Fruit fly (Drosophila melanogaster): ENCODE data around the gene CG17328.
A peak's percentile ranks its signal among the peaks of the same experiment; 100 is the strongest.

Gene CG17328

DNA sequence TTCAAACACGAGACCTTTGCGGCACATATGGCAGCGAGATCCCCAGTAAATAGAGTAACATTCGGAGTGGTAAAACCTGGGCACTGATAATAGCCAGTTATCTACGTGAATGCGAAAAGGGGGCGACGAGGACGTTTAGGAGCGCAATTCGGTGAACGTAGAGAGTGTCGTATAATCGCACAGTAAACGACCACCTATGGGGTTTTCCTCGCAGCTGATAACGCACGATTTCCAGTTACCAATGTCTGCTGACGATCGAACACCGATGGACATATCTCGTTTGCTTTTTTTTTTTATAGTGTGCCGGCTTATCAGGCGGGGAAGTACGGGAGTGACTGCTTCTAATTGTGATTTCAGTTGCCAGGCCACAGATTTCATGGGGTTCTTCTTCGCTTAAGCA, 20.0 kb downstream of the CG17328 start (continued):
- TF ChIP-seq CG6854 (GFP tag; optimal IDR thresholded peaks at IDR 0.05) (no peak), zen2 (GFP tag; IDR thresholded peaks at IDR 0.05; ENCODE audit: partially characterized antibody) (no peak), Hr3 (GFP tag; optimal IDR thresholded peaks at IDR 0.05) (no peak), GATAe (GFP tag; conservative IDR thresholded peaks at IDR 0.05) (peak; percentile 66), exex (tag; optimal IDR thresholded peaks at IDR 0.05) (peak; percentile 87), CG10543 (GFP tag; optimal IDR thresholded peaks at IDR 0.05) (peak; percentile 51), ash1 (GFP tag; optimal IDR thresholded peaks at IDR 0.05) (no peak), CG31224 (GFP tag; IDR thresholded peaks at IDR 0.05) (no peak), Drgx (GFP tag; IDR thresholded peaks at IDR 0.05) (no peak), ci (GFP tag; IDR thresholded peaks at IDR 0.05) (0 out of 3 replicates have a peak, but pooled peaks have one; percentile 29), Atf3 (GFP tag; optimal IDR thresholded peaks at IDR 0.05) (no peak), Nf-YB (GFP tag; optimal IDR thresholded peaks at IDR 0.05) (no peak)

DNA sequence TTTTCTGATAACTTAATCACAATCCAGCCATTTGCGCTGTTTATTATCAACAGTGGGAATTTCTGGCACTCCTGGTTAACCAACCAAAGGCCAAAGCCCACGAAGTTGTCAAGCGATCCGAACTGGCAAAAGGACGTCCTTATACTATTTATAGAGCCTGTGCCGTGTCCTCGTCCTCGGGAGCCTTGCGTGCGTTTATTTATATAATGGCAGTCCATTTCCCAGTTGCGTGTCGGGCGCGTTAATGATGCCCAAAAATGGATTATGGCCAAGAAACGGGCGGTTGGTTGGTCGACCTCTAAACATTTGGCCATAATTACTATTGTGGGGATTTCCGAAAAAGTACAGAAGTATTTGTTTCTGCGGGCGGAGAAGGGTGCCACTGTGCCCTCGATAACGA, 20.7 kb downstream of the CG17328 start:
- TF ChIP-seq CG1603 (tag; optimal IDR thresholded peaks at IDR 0.05) (no peak), fru (optimal IDR thresholded peaks at IDR 0.05) (no peak), jigr1 (GFP tag; IDR thresholded peaks at IDR 0.05) (no peak), Hr51 (GFP tag; optimal IDR thresholded peaks at IDR 0.05) (no peak), CG16779 (GFP tag; IDR thresholded peaks at IDR 0.05) (no peak), Dp (GFP tag; optimal IDR thresholded peaks at IDR 0.05) (no peak), unpg (GFP tag; optimal IDR thresholded peaks at IDR 0.05) (no peak), CHES-1-like (GFP tag; optimal IDR thresholded peaks at IDR 0.05) (no peak), CG15073 (GFP tag; optimal IDR thresholded peaks at IDR 0.05) (no peak), seq (GFP tag; IDR thresholded peaks at IDR 0.05) (no peak), gfzf (GFP tag; optimal IDR thresholded peaks at IDR 0.05) (no peak), unc-4 (GFP tag; IDR thresholded peaks at IDR 0.05; ENCODE audit: partially characterized antibody) (no peak), CG31441 (GFP tag; IDR thresholded peaks at IDR 0.05) (no peak), Tbp (GFP tag; optimal IDR thresholded peaks at IDR 0.05) (no peak), repo (GFP tag; optimal IDR thresholded peaks at IDR 0.05) (no peak), hkb (optimal IDR thresholded peaks at IDR 0.05) (no peak), hkb (GFP tag; IDR thresholded peaks at IDR 0.05) (no peak), CG1792 (GFP tag; optimal IDR thresholded peaks at IDR 0.05) (no peak), CG10147 (GFP tag; optimal IDR thresholded peaks at IDR 0.05) (no peak), CG17361 (GFP tag; IDR thresholded peaks at IDR 0.05) (no peak), gsb-n (tag; optimal IDR thresholded peaks at IDR 0.05) (no peak), abd-A (tag; optimal IDR thresholded peaks at IDR 0.05) (peak; percentile 43), rib (GFP tag; IDR thresholded peaks at IDR 0.05) (no peak), Hey (tag; optimal IDR thresholded peaks at IDR 0.05) (no peak), Spps (tag; optimal IDR thresholded peaks at IDR 0.05) (no peak), CG12659 (GFP tag; optimal IDR thresholded peaks at IDR 0.05) (no peak), TFAM (GFP tag; optimal IDR thresholded peaks at IDR 0.05) (no peak), trem (tag; optimal IDR thresholded peaks at IDR 0.05) (no peak), nau (GFP tag; optimal IDR thresholded peaks at IDR 0.05) (no peak), eyg (GFP tag; optimal IDR thresholded peaks at IDR 0.05) (no peak), CG8388 (GFP tag; optimal IDR thresholded peaks at IDR 0.05) (no peak), CG13624 (GFP tag; optimal IDR thresholded peaks at IDR 0.05) (no peak), CG7963 (GFP tag; IDR thresholded peaks at IDR 0.05; ENCODE audit: partially characterized antibody) (no peak), Pdp1 (GFP tag; optimal IDR thresholded peaks at IDR 0.05) (peak in 1 of 2 experiments; percentile 29), YL-1 (GFP tag; optimal IDR thresholded peaks at IDR 0.05) (no peak), CG10654 (GFP tag; optimal IDR thresholded peaks at IDR 0.05) (no peak), eve (GFP tag; optimal IDR thresholded peaks at IDR 0.05) (no peak), Med (GFP tag) (peak; percentile 27), CG1024 (GFP tag; IDR thresholded peaks at IDR 0.05) (no peak), CG2199 (GFP tag; IDR thresholded peaks at IDR 0.05) (no peak)

Measured in whole organism, embryonic.